Worm (Caenorhabditis elegans) whole organism, late embryonic: ENCODE results near the gene srd-59.

Source experiments
- ahr-1 ChIP-seq: sonication (generic microtip); optimal IDR thresholded peaks from 2 replicates; lab custom pipeline; 2016; ENCODE audit warnings: missing genetic modification characterization, missing compliant biosample characterization
- ceh-24 ChIP-seq: sonication (generic microtip); optimal IDR thresholded peaks from 2 replicates; lab custom pipeline; 2016; ENCODE audit warnings: mild to moderate bottlenecking, missing genetic modification characterization, missing compliant biosample characterization
- eyg-1 ChIP-seq: sonication (generic microtip); optimal IDR thresholded peaks from 2 replicates; lab custom pipeline; 2016; ENCODE audit warnings: missing genotype, missing genetic modification characterization, missing compliant biosample characterization
- hlh-30 ChIP-seq: sonication (generic microtip); optimal IDR thresholded peaks from 2 replicates; lab custom pipeline; 2017; ENCODE audit warnings: antibody characterized with exemption, missing genetic modification characterization, missing compliant biosample characterization; ENCODE audit not compliant: insufficient read depth
- mec-3 ChIP-seq: sonication (generic microtip); optimal IDR thresholded peaks from 2 replicates; lab custom pipeline; 2016; ENCODE audit warnings: borderline replicate concordance, missing genetic modification characterization, missing compliant biosample characterization
- nfya-1 ChIP-seq: sonication (generic microtip); optimal IDR thresholded peaks from 2 replicates; lab custom pipeline; 2017; ENCODE audit warnings: missing genetic modification characterization, mild to moderate bottlenecking, missing compliant biosample characterization, antibody characterized with exemption, moderate library complexity
- nhr-11 ChIP-seq: fragments of 150-350 bp; optimal IDR thresholded peaks from 2 replicates; lab custom pipeline; 2014; ENCODE audit warnings: missing biosample characterization, missing genetic modification characterization
- pha-4 ChIP-seq: fragments of 150-350 bp; optimal IDR thresholded peaks from 2 replicates; lab custom pipeline; 2018; ENCODE audit warnings: missing biosample characterization, missing genetic modification reagents, missing genetic modification characterization
- syd-9 ChIP-seq: sonication (generic microtip); optimal IDR thresholded peaks from 2 replicates; lab custom pipeline; 2016; ENCODE audit warnings: mild to moderate bottlenecking, missing genetic modification characterization, moderate library complexity, missing compliant biosample characterization
- unc-86 ChIP-seq: sonication (generic microtip); optimal IDR thresholded peaks from 2 replicates; lab custom pipeline; 2016; ENCODE audit warnings: missing genetic modification characterization, missing compliant biosample characterization

ce11 chrII:7171305-7171998, 34.0 kb upstream of the srd-59 start, which contains the start of gene dyf-13:
- TF ChIP-seq pha-4 (tag; lab: Kevin White, UChicago) (no peak), ahr-1 (tag; lab: Kevin White, UChicago) (no peak), hlh-30 (tag; lab: Kevin White, UChicago) (no peak), eyg-1 (no peak), nfya-1 (tag; lab: Kevin White, UChicago) (no peak), ceh-24 (tag; lab: Kevin White, UChicago) (no peak), unc-86 (no peak), syd-9 (tag; lab: Kevin White, UChicago) (no peak), nhr-11 (tag; lab: Kevin White, UChicago) (no peak), mec-3 (tag; lab: Kevin White, UChicago) (no peak)
